Worm (Caenorhabditis elegans): ENCODE measurements around the gene Y32H12A.6.

- TF ChIP-seq cog-1 (tag; optimal IDR thresholded peaks at IDR 0.05), result no peak
- no peak for TF ChIP-seq ztf-23 (GFP tag; IDR thresholded peaks at IDR 0.05)
- no peak for TF ChIP-seq flt-1 (GFP tag; IDR thresholded peaks at IDR 0.05)
- TF ChIP-seq klf-2 (GFP tag; conservative IDR thresholded peaks at IDR 0.05), result no peak
- no peak for TF ChIP-seq tab-1 (GFP tag; IDR thresholded peaks at IDR 0.05)
- TF ChIP-seq T22C8.4 (GFP tag; IDR thresholded peaks at IDR 0.05), result no peak
- TF ChIP-seq ztf-29 (GFP tag; IDR thresholded peaks at IDR 0.05), result no peak
- TF ChIP-seq med-1 (GFP tag; optimal IDR thresholded peaks at IDR 0.05; ENCODE audit: insufficient read depth), result no peak
These were observed 40.7 kb upstream of the Y32H12A.6 start for ce11 chrIII:5422561-5423103.
